Worm (Caenorhabditis elegans) whole organism, mixed stage, embryonic: ENCODE results near the gene rde-4.
"Not testable (repeated sequence)": the region's sequence is repeated elsewhere in the genome, so short reads cannot be mapped to it uniquely, and the experiment has no call there.

ENCODE experiments used
- M03D4.4 ChIP-seq: sonication (generic microtip); optimal IDR thresholded peaks from 2 replicates; lab custom pipeline; 2017; ENCODE audit warnings: mild to moderate bottlenecking, missing genetic modification characterization, missing compliant biosample characterization
- bed-3 ChIP-seq: fragments of 200-800 bp; sonication (Bioruptor generic); optimal IDR thresholded peaks from 3 replicates; lab custom pipeline; 2018; ENCODE audit warnings: mild to moderate bottlenecking, missing genetic modification characterization, moderate library complexity, missing compliant biosample characterization
- blmp-1 ChIP-seq: fragments of 150-350 bp; optimal IDR thresholded peaks from 2 replicates; lab custom pipeline; 2014; ENCODE audit warnings: missing biosample characterization, missing genetic modification characterization
- ceh-39 ChIP-seq: fragments of 150-350 bp; optimal IDR thresholded peaks from 2 replicates; lab custom pipeline; 2014; ENCODE audit warnings: missing biosample characterization, missing genetic modification characterization
- ces-1 ChIP-seq: fragments of 150-350 bp; optimal IDR thresholded peaks from 2 replicates; lab custom pipeline; 2014; ENCODE audit warnings: missing biosample characterization, missing genetic modification reagents, missing genetic modification characterization
- elt-1 ChIP-seq: sonication (generic microtip); optimal IDR thresholded peaks from 2 replicates; lab custom pipeline; 2017; ENCODE audit warnings: missing genetic modification characterization, mild to moderate bottlenecking, missing compliant biosample characterization, antibody characterized with exemption, moderate library complexity, borderline replicate concordance; ENCODE audit not compliant: insufficient read depth
- flh-1 ChIP-seq: fragments of 200-800 bp; sonication (Bioruptor generic); optimal IDR thresholded peaks from 2 replicates; lab custom pipeline; 2018; ENCODE audit warnings: mild to moderate bottlenecking, missing genetic modification characterization, moderate library complexity, missing compliant biosample characterization
- hlh-1 ChIP-seq: fragments of 150-350 bp; optimal IDR thresholded peaks from 2 replicates; lab custom pipeline; 2014; ENCODE audit warnings: missing biosample characterization, missing genetic modification reagents, missing genetic modification characterization
- lin-13 ChIP-seq: fragments of 150-350 bp; optimal IDR thresholded peaks from 2 replicates; lab custom pipeline; 2014; ENCODE audit warnings: missing biosample characterization, missing genetic modification characterization
- lin-32 ChIP-seq: fragments of 200-800 bp; sonication (Bioruptor generic); optimal IDR thresholded peaks from 2 replicates; lab custom pipeline; 2018; ENCODE audit warnings: mild to moderate bottlenecking, missing genetic modification characterization, missing compliant biosample characterization
- lsy-2 ChIP-seq: fragments of 150-350 bp; optimal IDR thresholded peaks from 2 replicates; lab custom pipeline; 2014; ENCODE audit warnings: missing biosample characterization, missing genetic modification characterization
- mab-5 ChIP-seq: fragments of 150-350 bp; optimal IDR thresholded peaks from 2 replicates; lab custom pipeline; 2014; ENCODE audit warnings: missing biosample characterization, missing genetic modification characterization
- mep-1 ChIP-seq: fragments of 150-350 bp; optimal IDR thresholded peaks from 2 replicates; lab custom pipeline; 2017; ENCODE audit warnings: missing biosample characterization, missing genetic modification reagents, missing genetic modification characterization, inconsistent platforms
- mls-2 ChIP-seq: sonication (generic microtip); optimal IDR thresholded peaks from 2 replicates; lab custom pipeline; 2016; ENCODE audit warnings: mild to moderate bottlenecking, missing genetic modification characterization, moderate library complexity, missing compliant biosample characterization
- nhr-2 ChIP-seq: fragments of 150-350 bp; optimal IDR thresholded peaks from 2 replicates; lab custom pipeline; 2014; ENCODE audit warnings: missing biosample characterization, missing genetic modification characterization
- nhr-237 ChIP-seq: fragments of 150-350 bp; optimal IDR thresholded peaks from 2 replicates; lab custom pipeline; 2014; ENCODE audit warnings: missing biosample characterization, missing genetic modification characterization
- nhr-28 ChIP-seq: fragments of 150-350 bp; optimal IDR thresholded peaks from 2 replicates; lab custom pipeline; 2014; ENCODE audit warnings: missing biosample characterization, missing genetic modification characterization
- nhr-76 ChIP-seq: sonication (generic microtip); optimal IDR thresholded peaks from 2 replicates; lab custom pipeline; 2017; ENCODE audit warnings: missing biosample characterization, missing genetic modification characterization
- pha-4 ChIP-seq: fragments of 150-350 bp; optimal IDR thresholded peaks from 2 replicates; lab custom pipeline; 2018; ENCODE audit warnings: missing biosample characterization, missing genetic modification reagents, missing genetic modification characterization
- sem-2 ChIP-seq: fragments of 200-800 bp; sonication (Bioruptor generic); optimal IDR thresholded peaks from 2 replicates; lab custom pipeline; 2018; ENCODE audit warnings: mild to moderate bottlenecking, missing genetic modification characterization, missing compliant biosample characterization
- snpc-4 ChIP-seq: fragments of 150-350 bp; optimal IDR thresholded peaks from 2 replicates; lab custom pipeline; 2014; ENCODE audit warnings: missing biosample characterization, missing genetic modification characterization
- sptf-1 ChIP-seq: sonication (generic microtip); optimal IDR thresholded peaks from 2 replicates; lab custom pipeline; 2017; ENCODE audit warnings: mild to moderate bottlenecking, missing genetic modification characterization, moderate library complexity, missing compliant biosample characterization
- tbx-8 ChIP-seq: fragments of 200-800 bp; sonication (Bioruptor generic); optimal IDR thresholded peaks from 2 replicates; lab custom pipeline; 2018; ENCODE audit warnings: mild to moderate bottlenecking, missing genetic modification characterization, moderate library complexity, missing compliant biosample characterization
- unc-120 ChIP-seq: sonication (generic microtip); optimal IDR thresholded peaks from 2 replicates; lab custom pipeline; 2017; ENCODE audit warnings: missing genetic modification characterization, missing compliant biosample characterization; ENCODE audit not compliant: poor library complexity, severe bottlenecking
- unc-39 ChIP-seq: fragments of 150-350 bp; optimal IDR thresholded peaks from 2 replicates; lab custom pipeline; 2014; ENCODE audit warnings: missing biosample characterization, missing genetic modification characterization
- unc-62 ChIP-seq: fragments of 150-350 bp; optimal IDR thresholded peaks from 2 replicates; lab custom pipeline; 2014; ENCODE audit warnings: missing biosample characterization, missing genetic modification reagents, missing genetic modification characterization
- zip-8 ChIP-seq: fragments of 150-350 bp; optimal IDR thresholded peaks from 2 replicates; lab custom pipeline; 2014; ENCODE audit warnings: missing biosample characterization, missing genetic modification characterization

The rde-4 gene

ce11 chrIII:10218587-10218986, at the start of gene rde-4, which contains the start of gene cox-14:
Gene rde-4 (minus strand): TSS chrIII:10218646.
Gene cox-14 (plus strand): TSS chrIII:10218942.
- TF ChIP-seq tbx-8 (GFP tag; lab: Kevin White, UChicago) (no peak), sem-2 (GFP tag; lab: Kevin White, UChicago) (no peak), hlh-1 (tag; lab: Kevin White, UChicago) (peak; percentile 39), unc-39 (tag; lab: Kevin White, UChicago) (no peak), mls-2 (no peak), pha-4 (tag; lab: Kevin White, UChicago) (peak; percentile 49), unc-62 (peak; percentile 3), mab-5 (tag; lab: Kevin White, UChicago) (no peak), lin-13 (tag; lab: Kevin White, UChicago) (peak; percentile 63), nhr-2 (no peak), unc-120 (peak; percentile 1), mep-1 (tag; lab: Kevin White, UChicago) (peak; percentile 88), ces-1 (peak; percentile 83), flh-1 (GFP tag; lab: Kevin White, UChicago) (no peak), nhr-237 (tag; lab: Kevin White, UChicago) (peak; percentile 60), lsy-2 (tag; lab: Kevin White, UChicago) (peak; percentile 99), lin-32 (GFP tag; lab: Kevin White, UChicago) (no peak)

- TF ChIP-seq ceh-39 (tag; lab: Kevin White, UChicago); unc-39 (tag; lab: Kevin White, UChicago); snpc-4: not testable (repeated sequence)
Measured at ce11 chrIII:10266824-10267223, 48.4 kb upstream of the rde-4 start, which contains the start of gene inpp-4B. Gene inpp-4B (minus strand): TSS chrIII:10266877.

ce11 chrIII:10261682-10262081, 43.2 kb upstream of the rde-4 start, which contains the start of gene bbs-5:
Gene bbs-5 (minus strand): TSS chrIII:10261782.
- TF ChIP-seq lin-32 (GFP tag; lab: Kevin White, UChicago) = no peak
- TF ChIP-seq sptf-1 (tag; lab: Kevin White, UChicago) = no peak
- TF ChIP-seq hlh-1 (tag; lab: Kevin White, UChicago) = no peak
- TF ChIP-seq elt-1 (tag; lab: Kevin White, UChicago) = no peak
- no peak for TF ChIP-seq ceh-39 (tag; lab: Kevin White, UChicago)
- no peak for TF ChIP-seq snpc-4
- TF ChIP-seq ces-1 = no peak
- no peak for TF ChIP-seq blmp-1 (tag; lab: Kevin White, UChicago)
- TF ChIP-seq bed-3 (GFP tag; lab: Kevin White, UChicago) = no peak

ce11 chrIII:10261256-10261655, 42.8 kb upstream of the rde-4 start:
- TF ChIP-seq nhr-76 (tag; lab: Kevin White, UChicago) = no peak
- peak; percentile 49 for TF ChIP-seq zip-8 (tag; lab: Kevin White, UChicago)

ce11 chrIII:10258641-10259040, 40.2 kb upstream of the rde-4 start, which contains the start of gene rip-1:
Gene rip-1 (minus strand): TSS chrIII:10258741.
- TF ChIP-seq ces-1 (no peak), unc-39 (tag; lab: Kevin White, UChicago) (no peak), bed-3 (GFP tag; lab: Kevin White, UChicago) (no peak), M03D4.4 (tag; lab: Kevin White, UChicago) (no peak), elt-1 (tag; lab: Kevin White, UChicago) (no peak), lsy-2 (tag; lab: Kevin White, UChicago) (no peak), unc-62 (no peak), nhr-76 (tag; lab: Kevin White, UChicago) (no peak), nhr-28 (tag; lab: Kevin White, UChicago) (no peak), zip-8 (tag; lab: Kevin White, UChicago) (no peak)

- no peak for TF ChIP-seq sptf-1 (tag; lab: Kevin White, UChicago)
- no peak for TF ChIP-seq bed-3 (GFP tag; lab: Kevin White, UChicago)
- TF ChIP-seq flh-1 (GFP tag; lab: Kevin White, UChicago) = no peak
- no peak for TF ChIP-seq pha-4 (tag; lab: Kevin White, UChicago)
Measured at ce11 chrIII:10254583-10254982, 36.1 kb upstream of the rde-4 start, which contains the start of gene R01H10.4. Gene R01H10.4 (plus strand): TSS chrIII:10254818.
